Worm (Caenorhabditis elegans) whole organism, early embryonic: ENCODE results near the gene gtf-2A2.

Experiments
- B0310.2 ChIP-seq: sonication (generic microtip); optimal IDR thresholded peaks from 2 replicates; lab custom pipeline; 2016; ENCODE audit warnings: mild to moderate bottlenecking, missing genetic modification characterization, missing compliant biosample characterization
- F13C5.2 ChIP-seq: sonication (generic microtip); optimal IDR thresholded peaks from 2 replicates; lab custom pipeline; 2017; ENCODE audit warnings: mild to moderate bottlenecking, missing genetic modification characterization, inconsistent platforms, missing compliant biosample characterization
- aly-1 ChIP-seq: sonication (generic microtip); optimal IDR thresholded peaks from 2 replicates; lab custom pipeline; 2016; ENCODE audit warnings: missing genetic modification characterization, missing compliant biosample characterization
- ama-1 ChIP-seq: fragments of 150-350 bp; optimal IDR thresholded peaks from 2 replicates; lab custom pipeline; 2014
- ceh-13 ChIP-seq: fragments of 200-800 bp; sonication (Bioruptor generic); optimal IDR thresholded peaks from 2 replicates; lab custom pipeline; 2018; ENCODE audit warnings: mild to moderate bottlenecking, missing genetic modification characterization, missing compliant biosample characterization
- ceh-36 ChIP-seq: sonication (generic microtip); optimal IDR thresholded peaks from 2 replicates; lab custom pipeline; 2016; ENCODE audit warnings: missing genetic modification characterization, inconsistent platforms, missing compliant biosample characterization
- ets-7 ChIP-seq: sonication (generic microtip); optimal IDR thresholded peaks from 2 replicates; lab custom pipeline; 2016; ENCODE audit warnings: missing genotype, missing genetic modification characterization, missing compliant biosample characterization
- flt-1 ChIP-seq: fragments of 200-800 bp; sonication (Bioruptor generic); IDR thresholded peaks from 2 replicates; pipeline ENCODE4 v1.3.6; 2022; ENCODE audit warnings: missing genetic modification characterization, missing compliant biosample characterization
- hmbx-1 ChIP-seq: sonication (generic microtip); optimal IDR thresholded peaks from 2 replicates; lab custom pipeline; 2016; ENCODE audit warnings: mild to moderate bottlenecking, missing genetic modification characterization, missing compliant biosample characterization
- hmg-4 ChIP-seq: fragments of 200-800 bp; sonication (Bioruptor generic); optimal IDR thresholded peaks from 2 replicates; lab custom pipeline; 2018; ENCODE audit warnings: mild to moderate bottlenecking, missing genetic modification characterization, missing compliant biosample characterization
- hnd-1 ChIP-seq: sonication (generic microtip); optimal IDR thresholded peaks from 2 replicates; lab custom pipeline; 2016; ENCODE audit warnings: missing genetic modification characterization, missing compliant biosample characterization
- pes-1 ChIP-seq: fragments of 200-800 bp; sonication (Bioruptor generic); IDR thresholded peaks from 2 replicates; pipeline ENCODE4 v1.3.6; 2022; ENCODE audit warnings: missing genetic modification reagents, missing genetic modification characterization, missing compliant biosample characterization
- scrt-1 ChIP-seq: fragments of 200-800 bp; sonication (Bioruptor generic); IDR thresholded peaks from 2 replicates; pipeline ENCODE4 v1.3.6; 2022; ENCODE audit warnings: missing genetic modification characterization, missing compliant biosample characterization
- sea-1 ChIP-seq: fragments of 200-800 bp; sonication (Bioruptor generic); conservative IDR thresholded peaks from 2 replicates; pipeline ENCODE4 v1.3.6; 2022; ENCODE audit warnings: missing genetic modification characterization, missing compliant biosample characterization
- tbx-11 ChIP-seq: fragments of 200-800 bp; sonication (Bioruptor generic); IDR thresholded peaks from 2 replicates; pipeline ENCODE4 v1.3.6; 2022; ENCODE audit warnings: missing genetic modification characterization, missing compliant biosample characterization
- tbx-37 ChIP-seq: fragments of 200-800 bp; sonication (Bioruptor generic); conservative IDR thresholded peaks from 2 replicates; pipeline ENCODE4 v1.3.6; 2022; ENCODE audit warnings: missing genetic modification reagents, missing genetic modification characterization, missing compliant biosample characterization
- tra-4 ChIP-seq: sonication (generic microtip); optimal IDR thresholded peaks from 2 replicates; lab custom pipeline; 2017; ENCODE audit warnings: missing genetic modification characterization, missing compliant biosample characterization

Gene gtf-2A2

ce11 chrIII:12598418-12599330, 25.9 kb upstream of the gtf-2A2 start:
- TF ChIP-seq aly-1 (tag; lab: Kevin White, UChicago) (no peak), B0310.2 (tag; lab: Kevin White, UChicago) (peak; percentile 54), tra-4 (tag; lab: Kevin White, UChicago) (peak; percentile 64), scrt-1 (GFP tag; lab: Robert Waterston, UW) (no peak), flt-1 (peak; percentile 35; the same call in 1 of the 2 replicates), ceh-13 (no peak), ama-1 (peak; percentile 89), ets-7 (tag; lab: Kevin White, UChicago) (no peak), ceh-36 (tag; lab: Kevin White, UChicago) (peak; percentile 13), tbx-11 (GFP tag; lab: Robert Waterston, UW) (peak; percentile 7; the same call in 1 of the 2 replicates), hmbx-1 (peak; percentile 50), hnd-1 (no peak), F13C5.2 (peak; percentile 44), tbx-37 (GFP tag; lab: Robert Waterston, UW) (0 out of 2 replicates have a peak, but pooled peaks have one; percentile 5), sea-1 (GFP tag; lab: Robert Waterston, UW) (no peak), pes-1 (peak; percentile 30; the same call in 1 of the 2 replicates), hmg-4 (GFP tag; lab: Kevin White, UChicago) (no peak)

DNA sequence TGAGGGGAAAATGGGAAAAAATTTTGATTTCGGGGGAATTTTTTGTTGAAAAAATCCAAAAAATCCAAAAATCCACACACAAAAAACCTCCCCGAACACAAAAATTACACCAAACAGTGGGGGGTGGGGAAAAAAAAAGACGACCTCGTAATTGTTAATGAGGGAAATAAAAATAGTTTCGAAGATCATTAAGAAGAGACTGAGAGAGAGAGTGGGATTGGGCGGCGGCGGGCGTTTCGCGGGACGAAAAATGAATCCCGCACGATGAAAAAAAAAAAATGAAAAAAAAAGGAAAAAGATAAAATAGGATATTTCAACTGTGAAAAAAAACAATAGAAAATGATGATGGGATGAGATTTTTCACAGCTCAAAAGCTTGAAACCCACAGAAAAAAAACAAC, 24.9 kb upstream of the gtf-2A2 start, which contains the start of gene gldi-8:
Gene gldi-8 (minus strand): TSS at position 58 of the 400 bp plus-strand sequence.
- TF ChIP-seq sea-1 (GFP tag; lab: Robert Waterston, UW): no peak
- no peak for TF ChIP-seq tra-4 (tag; lab: Kevin White, UChicago)
- TF ChIP-seq hmbx-1: no peak
- TF ChIP-seq flt-1: no peak
- no peak for TF ChIP-seq ceh-13
- no peak for TF ChIP-seq scrt-1 (GFP tag; lab: Robert Waterston, UW)
- no peak for TF ChIP-seq F13C5.2
- TF ChIP-seq tbx-11 (GFP tag; lab: Robert Waterston, UW): no peak
- no peak for TF ChIP-seq ceh-36 (tag; lab: Kevin White, UChicago)
- no peak for TF ChIP-seq hnd-1
- TF ChIP-seq ama-1: no peak
- TF ChIP-seq aly-1 (tag; lab: Kevin White, UChicago): no peak
- TF ChIP-seq pes-1: no peak
- TF ChIP-seq hmg-4 (GFP tag; lab: Kevin White, UChicago): no peak

- TF ChIP-seq B0310.2 (tag; lab: Kevin White, UChicago) (no peak), hnd-1 (no peak), hmbx-1 (no peak), pes-1 (peak; percentile 24; the same call in 1 of the 2 replicates), flt-1 (0 out of 2 replicates have a peak, but pooled peaks have one; percentile 6)
Measured at ce11 chrIII:12602070-12602469, 22.5 kb upstream of the gtf-2A2 start.

DNA sequence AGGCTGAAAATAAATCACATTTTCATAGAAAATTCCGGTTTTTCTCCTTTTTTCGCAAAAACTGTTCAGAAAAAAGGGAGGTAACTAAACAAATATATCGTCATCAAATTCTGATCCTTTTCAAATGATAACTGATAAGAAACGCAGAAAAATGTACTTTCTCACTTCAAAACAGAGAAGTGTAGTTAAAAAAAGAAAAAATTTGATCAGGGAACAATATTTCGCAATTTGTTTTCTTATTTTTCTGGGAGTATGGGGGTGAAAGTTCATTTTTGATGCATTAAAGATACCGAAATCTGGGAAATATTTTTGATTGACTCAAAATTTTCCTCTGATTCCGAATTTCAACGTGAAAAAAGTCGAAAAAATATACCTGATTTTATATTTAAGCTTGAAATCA, 18.4 kb upstream of the gtf-2A2 start:
- TF ChIP-seq pes-1: no peak
- no peak for TF ChIP-seq B0310.2 (tag; lab: Kevin White, UChicago)
- no peak for TF ChIP-seq ceh-36 (tag; lab: Kevin White, UChicago)
- TF ChIP-seq tbx-11 (GFP tag; lab: Robert Waterston, UW): no peak
- TF ChIP-seq hnd-1: no peak
- no peak for TF ChIP-seq ets-7 (tag; lab: Kevin White, UChicago)
- no peak for TF ChIP-seq ceh-13
- no peak for TF ChIP-seq aly-1 (tag; lab: Kevin White, UChicago)

DNA sequence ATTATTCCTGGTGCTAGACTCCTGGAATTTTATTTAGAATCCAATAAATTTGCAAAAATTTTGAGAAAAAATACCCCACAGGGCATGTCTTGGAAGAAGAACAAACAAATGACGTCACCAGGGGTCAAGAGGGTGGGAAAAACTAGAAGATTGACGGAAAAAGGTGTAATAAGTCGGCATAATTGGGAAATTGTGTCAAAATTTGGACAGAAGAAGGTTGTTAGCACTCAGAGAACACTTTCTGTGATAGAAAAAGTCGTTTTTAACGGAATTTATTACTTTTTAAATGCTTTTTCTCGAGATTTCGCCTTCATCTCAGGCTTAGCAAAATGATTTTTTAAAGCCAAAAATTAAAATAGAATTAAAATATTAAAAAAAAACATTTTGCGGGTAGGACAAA, 17.3 kb upstream of the gtf-2A2 start:
- TF ChIP-seq flt-1: no peak
- peak; percentile 7 for TF ChIP-seq B0310.2 (tag; lab: Kevin White, UChicago)

- peak; percentile 40 for TF ChIP-seq ceh-36 (tag; lab: Kevin White, UChicago)
- TF ChIP-seq hmbx-1: no peak
- TF ChIP-seq tbx-11 (GFP tag; lab: Robert Waterston, UW): no peak
- no peak for TF ChIP-seq ceh-13
- TF ChIP-seq F13C5.2: peak; percentile 18
- TF ChIP-seq scrt-1 (GFP tag; lab: Robert Waterston, UW): 0 out of 2 replicates have a peak, but pooled peaks have one; percentile 28
- TF ChIP-seq flt-1: peak; percentile 5; the same call in 1 of the 2 replicates
- TF ChIP-seq pes-1: no peak; the same call in 1 of the 2 replicates
- peak; percentile 38 for TF ChIP-seq B0310.2 (tag; lab: Kevin White, UChicago)
- TF ChIP-seq hmg-4 (GFP tag; lab: Kevin White, UChicago): peak; percentile 65
- TF ChIP-seq sea-1 (GFP tag; lab: Robert Waterston, UW): no peak
- no peak for TF ChIP-seq tra-4 (tag; lab: Kevin White, UChicago)
- peak; percentile 78 for TF ChIP-seq ama-1
- no peak for TF ChIP-seq hnd-1
- TF ChIP-seq ets-7 (tag; lab: Kevin White, UChicago): no peak
Measured at ce11 chrIII:12608220-12608958, 16.2 kb upstream of the gtf-2A2 start, which contains the start of gene epc-1. Gene epc-1 (minus strand): TSS chrIII:12608586.

DNA sequence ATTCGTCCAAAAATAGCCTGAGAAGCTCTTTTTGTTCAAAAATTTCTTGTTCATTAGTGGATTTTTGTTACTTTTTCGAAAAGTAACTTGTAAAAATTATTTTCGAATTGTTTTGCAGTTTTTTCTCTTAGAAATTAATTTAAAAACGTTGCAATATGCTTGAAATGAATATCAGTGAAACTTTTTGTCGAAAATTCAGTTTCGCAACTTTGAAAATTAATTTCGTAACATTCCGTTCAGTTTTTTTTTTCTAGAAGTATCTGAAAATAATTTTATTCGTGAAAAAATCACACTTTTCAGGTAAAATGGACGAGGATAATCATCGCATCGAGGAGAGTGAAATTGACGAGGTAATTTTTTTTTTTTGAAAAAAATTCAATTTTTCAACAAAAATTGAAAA, 15.6 kb upstream of the gtf-2A2 start, which contains the start of gene Y111B2A.12:
Gene Y111B2A.12 (plus strand): TSS at position 301 of the 400 bp plus-strand sequence.
- no peak for TF ChIP-seq flt-1
- no peak for TF ChIP-seq B0310.2 (tag; lab: Kevin White, UChicago)
- no peak for TF ChIP-seq pes-1
- TF ChIP-seq ets-7 (tag; lab: Kevin White, UChicago): no peak
- TF ChIP-seq aly-1 (tag; lab: Kevin White, UChicago): no peak
- no peak for TF ChIP-seq F13C5.2
- no peak for TF ChIP-seq ama-1
- no peak for TF ChIP-seq hmbx-1
- TF ChIP-seq sea-1 (GFP tag; lab: Robert Waterston, UW): no peak
- TF ChIP-seq tra-4 (tag; lab: Kevin White, UChicago): no peak
- TF ChIP-seq hnd-1: no peak
- TF ChIP-seq tbx-11 (GFP tag; lab: Robert Waterston, UW): no peak
- TF ChIP-seq tbx-37 (GFP tag; lab: Robert Waterston, UW): no peak
- no peak for TF ChIP-seq ceh-13
- no peak for TF ChIP-seq ceh-36 (tag; lab: Kevin White, UChicago)
- no peak for TF ChIP-seq scrt-1 (GFP tag; lab: Robert Waterston, UW)
- TF ChIP-seq hmg-4 (GFP tag; lab: Kevin White, UChicago): no peak
